Fruit fly (Drosophila melanogaster) whole organism, adult: ENCODE data around the gene mthl7.

ENCODE experiments used
- CG11617 ChIP-seq: fragments of 200-800 bp; sonication (Bioruptor generic); optimal IDR thresholded peaks from 2 replicates; lab custom pipeline; 2017; ENCODE audit warnings: mild to moderate bottlenecking, missing biosample characterization, missing genetic modification reagents, missing genetic modification characterization
- CG12768 ChIP-seq: fragments of 200-800 bp; sonication (Bioruptor generic); optimal IDR thresholded peaks from 2 replicates; lab custom pipeline; 2017; ENCODE audit warnings: missing biosample characterization, missing genetic modification characterization, mild to moderate bottlenecking, moderate library complexity, missing genetic modification reagents
- CG14711 ChIP-seq: fragments of 200-800 bp; sonication (Bioruptor generic); optimal IDR thresholded peaks from 2 replicates; lab custom pipeline; 2018; ENCODE audit warnings: missing biosample characterization, mild to moderate bottlenecking, missing genetic modification characterization, moderate library complexity
- CG1620 ChIP-seq: fragments of 200-800 bp; sonication (Bioruptor generic); optimal IDR thresholded peaks from 2 replicates; lab custom pipeline; 2016; ENCODE audit warnings: missing biosample characterization, missing genetic modification characterization
- CG33017 ChIP-seq: fragments of 200-800 bp; sonication (Bioruptor generic); optimal IDR thresholded peaks from 2 replicates; lab custom pipeline; 2018; ENCODE audit warnings: missing biosample characterization, mild to moderate bottlenecking, missing genetic modification characterization, moderate library complexity
- CG5204 ChIP-seq: fragments of 200-800 bp; sonication (Bioruptor generic); optimal IDR thresholded peaks from 2 replicates; lab custom pipeline; 2016; ENCODE audit warnings: missing biosample characterization, missing genetic modification characterization
- CG7045 ChIP-seq: fragments of 200-800 bp; sonication (Bioruptor generic); optimal IDR thresholded peaks from 2 replicates; lab custom pipeline; 2017; ENCODE audit warnings: missing biosample characterization, mild to moderate bottlenecking, missing genetic modification characterization
- CG7101 ChIP-seq: fragments of 200-800 bp; sonication (Bioruptor generic); optimal IDR thresholded peaks from 2 replicates; lab custom pipeline; 2018; ENCODE audit warnings: missing biosample characterization, mild to moderate bottlenecking, missing genetic modification characterization, moderate library complexity
- Clk ChIP-seq: fragments of 200-800 bp; sonication (Bioruptor generic); optimal IDR thresholded peaks from 2 replicates; lab custom pipeline; 2017; ENCODE audit warnings: missing biosample characterization, missing genetic modification characterization
- Crg-1 ChIP-seq: fragments of 200-800 bp; sonication (Bioruptor generic); optimal IDR thresholded peaks from 2 replicates; lab custom pipeline; 2016; ENCODE audit warnings: missing biosample characterization, missing genetic modification characterization
- Hr96 ChIP-seq: fragments of 200-800 bp; sonication (Bioruptor generic); optimal IDR thresholded peaks from 2 replicates; lab custom pipeline; 2016; ENCODE audit warnings: missing biosample characterization, missing genetic modification characterization
- Mnt ChIP-seq: fragments of 200-800 bp; sonication (Bioruptor generic); optimal IDR thresholded peaks from 2 replicates; lab custom pipeline; 2016; ENCODE audit warnings: missing biosample characterization, mild to moderate bottlenecking, missing genetic modification characterization
- bab1 ChIP-seq: fragments of 200-800 bp; sonication (Bioruptor generic); optimal IDR thresholded peaks from 3 replicates; lab custom pipeline; 2019; ENCODE audit warnings: missing biosample characterization, mild to moderate bottlenecking, missing genetic modification characterization, moderate library complexity
- cic ChIP-seq: fragments of 200-800 bp; sonication (Bioruptor generic); optimal IDR thresholded peaks from 2 replicates; lab custom pipeline; 2017; ENCODE audit warnings: missing biosample characterization, mild to moderate bottlenecking, missing genetic modification characterization, moderate library complexity
- cnc ChIP-seq, 2 experiments: fragments of >200 bp; optimal IDR thresholded peaks; 2 replicates each; lab custom pipeline; 2017
- kay ChIP-seq: fragments of 200-800 bp; sonication (Bioruptor generic); peaks from one replicate; lab custom pipeline; 2016; ENCODE audit warnings: missing biosample characterization, missing genetic modification characterization, borderline replicate concordance
- ovo ChIP-seq: fragments of 200-800 bp; sonication (Bioruptor generic); optimal IDR thresholded peaks from 2 replicates; lab custom pipeline; 2016; ENCODE audit warnings: missing biosample characterization, missing genetic modification characterization
- pad ChIP-seq: fragments of 200-800 bp; sonication (Bioruptor generic); optimal IDR thresholded peaks from 3 replicates; lab custom pipeline; 2017; ENCODE audit warnings: missing biosample characterization, missing genetic modification characterization, mild to moderate bottlenecking, moderate library complexity, missing genetic modification reagents
- tj ChIP-seq: fragments of 200-800 bp; sonication (Bioruptor generic); optimal IDR thresholded peaks from 3 replicates; lab custom pipeline; 2017; ENCODE audit warnings: missing biosample characterization, mild to moderate bottlenecking, missing genetic modification characterization, moderate library complexity
- toe ChIP-seq: fragments of 200-800 bp; sonication (Bioruptor generic); optimal IDR thresholded peaks from 2 replicates; lab custom pipeline; 2016; ENCODE audit warnings: missing biosample characterization, missing genetic modification characterization

mthl7 gene

DNA sequence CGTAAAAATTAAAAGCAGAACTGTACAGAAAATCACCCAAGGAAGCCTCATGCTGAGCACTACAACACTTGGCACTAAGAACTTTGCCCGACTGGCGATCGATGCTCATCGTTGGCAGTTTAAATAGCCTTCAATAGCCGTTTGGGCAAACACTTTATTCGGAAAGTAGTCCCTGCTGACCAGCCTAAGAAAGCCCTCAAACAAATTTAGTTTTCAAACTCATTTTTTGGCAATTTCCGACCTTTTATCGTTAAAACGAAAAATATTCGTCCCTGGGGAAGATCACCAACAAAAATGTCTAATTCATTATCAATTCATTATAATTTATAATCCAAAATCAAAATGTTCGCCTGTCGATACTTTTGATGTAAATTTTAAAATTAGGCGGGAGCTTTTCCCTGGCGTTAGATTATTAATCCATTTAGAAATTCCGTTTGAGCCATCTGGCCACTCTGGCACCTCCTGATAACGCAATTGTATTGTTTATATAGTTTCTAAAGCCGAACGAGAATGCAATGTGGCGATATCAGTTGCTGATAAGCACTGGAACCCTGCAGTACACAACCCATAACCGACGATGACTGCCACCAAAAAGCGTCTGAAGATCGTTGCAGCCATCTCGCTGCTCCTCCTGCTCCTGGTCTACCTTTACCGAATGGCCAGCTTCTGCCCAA is at the start of gene mthl7, which contains the start of gene Uxs:
Gene mthl7 (minus strand): TSS at position 51 of the 674 bp plus-strand sequence.
Gene Uxs (plus strand): TSS at position 460 of the 674 bp plus-strand sequence.
- TF ChIP-seq cic (GFP tag; lab: Kevin White, UChicago) (peak; percentile 84), toe (GFP tag; lab: Kevin White, UChicago) (no peak), CG14711 (tag; lab: Kevin White, UChicago) (peak; percentile 4), bab1 (GFP tag; lab: Kevin White, UChicago) (peak; percentile 32), CG12768 (GFP tag; lab: Kevin White, UChicago) (no peak), Mnt (GFP tag; lab: Kevin White, UChicago) (peak; percentile 53)

DNA sequence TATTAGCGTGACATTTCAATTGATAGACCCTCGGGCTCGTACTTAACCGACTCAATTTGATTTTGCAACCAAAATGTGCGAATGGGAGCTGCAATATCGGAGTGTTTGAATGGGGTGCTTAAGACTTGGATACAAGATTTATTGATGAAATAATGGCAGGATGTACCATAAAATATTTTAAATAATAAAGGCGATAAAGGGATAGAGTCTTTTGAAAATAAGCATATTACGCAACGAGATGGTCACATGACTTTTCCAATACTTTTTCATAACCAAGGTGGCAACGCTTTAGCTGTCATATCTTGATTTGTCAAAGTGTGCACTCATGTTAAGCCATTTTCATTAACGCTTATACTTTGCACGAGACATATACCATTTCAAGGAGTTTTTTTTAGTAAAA is 48.6 kb upstream of the mthl7 start, which contains the start of gene eIF4E3:
Gene eIF4E3 (plus strand): TSS at position 301 of the 400 bp plus-strand sequence.
- TF ChIP-seq pad, result no peak
- TF ChIP-seq Hr96, result no peak
- TF ChIP-seq cic (GFP tag; lab: Kevin White, UChicago), result no peak
- TF ChIP-seq cnc (optimal IDR thresholded peaks at IDR 0.05; lab: Kevin White, UChicago), result no peak
- no peak for TF ChIP-seq bab1 (GFP tag; lab: Kevin White, UChicago)
- TF ChIP-seq CG1620, result no peak
- TF ChIP-seq kay (GFP tag; lab: Kevin White, UChicago), result no peak
- no peak for TF ChIP-seq CG33017 (tag; lab: Kevin White, UChicago)
- no peak for TF ChIP-seq Crg-1 (GFP tag; lab: Kevin White, UChicago)
- TF ChIP-seq toe (GFP tag; lab: Kevin White, UChicago), result no peak
- no peak for TF ChIP-seq CG14711 (tag; lab: Kevin White, UChicago)
- no peak for TF ChIP-seq CG5204 (GFP tag; lab: Kevin White, UChicago)
- no peak for TF ChIP-seq CG12768 (GFP tag; lab: Kevin White, UChicago)
- TF ChIP-seq Mnt (GFP tag; lab: Kevin White, UChicago), result no peak
- no peak for TF ChIP-seq tj
- no peak for TF ChIP-seq CG11617 (GFP tag; lab: Kevin White, UChicago)
- no peak for TF ChIP-seq Clk (GFP tag; lab: Kevin White, UChicago)
- TF ChIP-seq CG7045, result no peak
- TF ChIP-seq CG7101 (tag; lab: Kevin White, UChicago), result no peak
- TF ChIP-seq ovo (GFP tag; lab: Kevin White, UChicago), result no peak

DNA sequence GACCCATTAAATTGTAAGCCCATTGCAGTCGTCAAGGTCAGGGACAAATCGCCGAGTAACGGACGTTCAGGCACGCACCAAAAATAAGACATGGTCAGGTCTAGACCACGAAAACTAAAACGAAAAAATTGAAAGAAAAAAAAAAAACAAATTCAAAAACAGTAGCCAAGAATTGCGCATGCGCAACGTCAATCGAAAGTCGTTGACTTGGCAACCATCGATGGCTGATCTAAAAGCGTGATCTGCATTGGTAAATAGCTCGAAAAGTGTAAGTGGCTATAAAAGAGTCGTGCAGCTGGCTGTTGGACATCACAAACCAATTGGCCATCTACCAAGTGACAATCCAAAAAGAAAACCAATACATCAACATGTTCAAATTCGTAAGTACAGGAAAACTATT is 41.5 kb upstream of the mthl7 start, which contains the start of gene CG13678:
Gene CG13678 (plus strand): TSS at position 307 of the 400 bp plus-strand sequence.
- TF ChIP-seq Clk (GFP tag; lab: Kevin White, UChicago) (no peak), kay (GFP tag; lab: Kevin White, UChicago) (peak; percentile 5)

DNA sequence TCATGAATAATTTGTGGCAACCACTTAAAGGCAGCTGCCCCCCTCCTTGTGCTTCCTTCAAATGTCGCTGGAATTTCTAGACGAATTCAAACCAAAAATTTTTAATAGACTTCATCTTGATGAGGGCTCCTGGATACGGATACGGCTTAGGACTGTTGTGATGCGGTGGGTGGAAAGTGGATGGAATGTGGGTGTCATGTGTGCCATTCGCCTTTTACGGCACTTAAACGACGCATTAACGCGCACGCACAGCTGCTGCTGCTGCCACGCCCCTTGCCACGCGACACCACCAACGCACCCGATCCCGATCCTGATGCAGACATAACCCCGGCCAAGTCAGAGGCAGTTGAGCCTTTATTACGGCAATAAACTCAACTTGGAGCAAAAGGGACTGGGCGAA is 39.4 kb upstream of the mthl7 start:
- TF ChIP-seq Crg-1 (GFP tag; lab: Kevin White, UChicago), result no peak

DNA sequence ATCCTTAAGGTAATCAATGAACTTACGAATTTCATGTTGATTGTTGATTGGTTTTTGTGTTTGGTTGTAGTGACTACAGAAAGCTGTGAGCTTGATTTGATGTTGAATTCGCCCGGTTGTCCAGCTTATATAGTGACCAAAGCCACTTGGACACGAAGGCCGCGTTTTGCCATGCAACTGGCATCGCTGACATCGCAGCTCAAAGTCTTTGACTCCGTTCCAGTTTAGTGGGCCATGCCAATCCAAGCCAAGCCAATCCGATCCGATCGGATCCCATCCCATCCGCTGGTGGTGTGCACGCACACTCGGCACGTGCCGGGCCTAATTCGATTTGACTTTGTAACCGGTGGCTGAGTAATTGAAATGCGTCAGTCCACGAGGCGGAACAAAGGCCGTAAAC is 38.6 kb upstream of the mthl7 start, which contains the start of gene CG13674:
Gene CG13674 (minus strand): TSS at position 101 of the 400 bp plus-strand sequence.
- TF ChIP-seq Hr96, result no peak

DNA sequence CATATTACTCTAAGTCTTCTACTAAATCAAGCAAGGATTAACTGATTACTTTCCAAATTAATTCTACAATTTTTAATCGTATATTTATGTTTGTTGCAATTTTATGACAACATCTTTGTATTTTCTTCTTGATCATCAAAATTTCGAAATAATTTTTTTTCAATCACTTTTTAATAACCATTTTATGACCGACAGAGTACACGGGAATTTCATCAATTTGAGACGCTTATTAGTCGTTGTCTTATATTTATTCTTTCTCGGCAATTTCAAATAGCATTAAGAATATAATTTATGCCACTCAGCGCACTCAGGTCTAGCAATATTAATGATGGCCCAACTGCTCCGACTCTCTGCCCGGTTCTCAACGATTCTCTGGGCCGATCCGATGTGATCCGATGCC is 34.7 kb upstream of the mthl7 start, which contains the start of gene CG8012:
Gene CG8012 (plus strand): TSS at position 301 of the 400 bp plus-strand sequence.
- TF ChIP-seq CG1620 (no peak), bab1 (GFP tag; lab: Kevin White, UChicago) (no peak), CG14711 (tag; lab: Kevin White, UChicago) (no peak), tj (no peak), cic (GFP tag; lab: Kevin White, UChicago) (no peak), cnc (optimal IDR thresholded peaks at IDR 0.05; lab: Kevin White, UChicago) (no peak), CG7045 (no peak), kay (GFP tag; lab: Kevin White, UChicago) (no peak), Crg-1 (GFP tag; lab: Kevin White, UChicago) (no peak), CG12768 (GFP tag; lab: Kevin White, UChicago) (no peak), Mnt (GFP tag; lab: Kevin White, UChicago) (no peak), pad (no peak), Hr96 (no peak), CG33017 (tag; lab: Kevin White, UChicago) (no peak), CG7101 (tag; lab: Kevin White, UChicago) (no peak), toe (GFP tag; lab: Kevin White, UChicago) (no peak)

DNA sequence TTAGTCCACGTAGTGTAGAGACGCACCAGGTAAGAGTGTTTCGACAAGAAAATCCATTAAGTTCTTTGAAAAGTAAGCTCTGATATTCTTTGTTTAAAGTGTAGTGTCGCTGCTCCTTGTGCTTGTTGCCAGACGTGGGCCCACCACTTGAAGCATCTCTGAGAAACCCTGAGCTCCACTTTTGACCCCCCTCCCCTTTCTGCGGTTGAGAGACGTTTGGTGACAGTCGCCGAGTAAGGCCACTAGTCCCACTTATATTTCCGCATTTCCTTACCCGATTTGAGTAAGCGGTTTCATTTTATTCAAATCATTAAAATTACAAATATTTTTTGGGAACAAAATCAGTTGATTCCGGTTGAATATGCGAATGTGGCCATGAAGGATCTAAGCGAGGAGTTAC is 31.3 kb upstream of the mthl7 start, which contains the start of gene CG8006:
Gene CG8006 (plus strand): TSS at position 301 of the 400 bp plus-strand sequence.
- TF ChIP-seq bab1 (GFP tag; lab: Kevin White, UChicago), result no peak
- no peak for TF ChIP-seq tj
- no peak for TF ChIP-seq toe (GFP tag; lab: Kevin White, UChicago)
- TF ChIP-seq kay (GFP tag; lab: Kevin White, UChicago), result no peak
- TF ChIP-seq CG1620, result no peak
- TF ChIP-seq Crg-1 (GFP tag; lab: Kevin White, UChicago), result no peak
